Worm (Caenorhabditis elegans) whole organism, L2 larva: ENCODE measurements around the gene dyf-19.

Experiments
- fos-1 ChIP-seq: fragments of 150-350 bp; optimal IDR thresholded peaks from 2 replicates; lab custom pipeline; 2014; ENCODE audit warnings: missing biosample characterization, missing genetic modification characterization
- snpc-4 ChIP-seq: fragments of 150-350 bp; optimal IDR thresholded peaks from 2 replicates; lab custom pipeline; 2014; ENCODE audit warnings: missing biosample characterization, missing genetic modification characterization

DNA sequence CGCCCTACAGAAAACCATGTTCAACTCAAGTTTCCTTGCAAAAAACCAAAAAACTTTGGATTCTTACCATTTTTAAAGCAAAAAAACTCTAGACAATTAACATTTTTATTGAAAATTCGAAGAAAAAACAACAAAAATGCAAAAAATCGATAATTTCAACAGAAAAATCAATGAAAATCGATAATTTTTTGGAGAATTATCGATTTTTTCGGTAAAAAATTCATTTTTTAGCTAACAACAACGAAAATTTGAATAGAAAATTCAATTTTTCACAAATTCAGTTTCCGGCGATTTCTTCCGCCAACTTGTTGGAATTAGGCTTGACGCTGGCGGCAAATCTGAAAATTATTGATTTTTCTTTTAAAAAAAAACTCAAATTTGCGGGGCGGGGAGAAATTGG is 8.1 kb downstream of the dyf-19 start:
- no peak for TF ChIP-seq snpc-4
- TF ChIP-seq fos-1 (tag; lab: Kevin White, UChicago) = no peak
